Worm (Caenorhabditis elegans) whole organism, late embryonic: ENCODE measurements around the gene F49F1.14.

Experiments used
- C38D4.7 ChIP-seq: fragments of 200-800 bp; sonication (Bioruptor generic); optimal IDR thresholded peaks from 2 replicates; lab custom pipeline; 2018; ENCODE audit warnings: mild to moderate bottlenecking, missing genetic modification characterization, moderate library complexity, missing compliant biosample characterization
- T23F11.4 ChIP-seq: fragments of 200-800 bp; sonication (Bioruptor generic); optimal IDR thresholded peaks from 2 replicates; lab custom pipeline; 2018; ENCODE audit warnings: mild to moderate bottlenecking, missing genetic modification characterization, missing compliant biosample characterization
- ama-1 ChIP-seq: fragments of 150-350 bp; optimal IDR thresholded peaks from 2 replicates; lab custom pipeline; 2014
- elt-4 ChIP-seq: sonication (generic microtip); optimal IDR thresholded peaks from 2 replicates; lab custom pipeline; 2016; ENCODE audit warnings: missing genetic modification characterization, missing compliant biosample characterization
- fax-1 ChIP-seq: sonication (generic microtip); optimal IDR thresholded peaks from 2 replicates; lab custom pipeline; 2016; ENCODE audit warnings: missing genotype, missing genetic modification characterization, missing compliant biosample characterization
- hlh-15 ChIP-seq: sonication (generic microtip); optimal IDR thresholded peaks from 2 replicates; lab custom pipeline; 2016; ENCODE audit warnings: missing genetic modification characterization, missing compliant biosample characterization

DNA sequence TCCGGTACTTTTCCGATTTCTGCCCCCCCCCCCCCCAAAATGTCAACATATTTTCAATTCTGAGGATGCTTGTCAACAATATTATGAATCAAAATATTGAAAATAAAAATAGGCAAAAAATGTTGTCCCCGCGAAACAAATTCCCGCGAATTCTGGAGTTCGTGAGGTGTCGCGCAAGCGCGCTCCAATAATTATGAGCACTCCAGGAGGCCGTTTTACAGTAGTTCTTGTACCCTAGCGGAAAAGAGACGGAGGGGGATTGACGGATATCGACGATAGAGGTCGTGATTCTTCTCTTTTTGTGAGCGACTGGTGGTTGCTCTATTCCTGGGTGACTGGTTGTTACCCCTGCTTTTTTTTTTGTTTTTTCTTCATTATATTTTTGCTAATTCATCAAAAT lies 41.5 kb downstream of the F49F1.14 start:
- TF ChIP-seq elt-4 (tag; lab: Kevin White, UChicago): no peak
- TF ChIP-seq ama-1: no peak
- TF ChIP-seq fax-1: no peak
- TF ChIP-seq T23F11.4 (GFP tag; lab: Kevin White, UChicago): no peak
- TF ChIP-seq hlh-15: no peak
- no peak for TF ChIP-seq C38D4.7 (GFP tag; lab: Kevin White, UChicago)
